Fruit fly (Drosophila melanogaster): ENCODE data around the gene CG1208.
A peak's percentile ranks its signal among the peaks of the same experiment; 100 is the strongest.

The CG1208 gene

dm6 chr3R:5871393-5871792, 40.0 kb downstream of the CG1208 start (continued):
- TF ChIP-seq ap (GFP tag; IDR thresholded peaks at IDR 0.05), result no peak
- no peak for TF ChIP-seq CG1647 (GFP tag; optimal IDR thresholded peaks at IDR 0.05)
- no peak for TF ChIP-seq Drgx (GFP tag; IDR thresholded peaks at IDR 0.05)
- TF ChIP-seq CG10147 (GFP tag; optimal IDR thresholded peaks at IDR 0.05), result no peak
- no peak for TF ChIP-seq CG30020 (tag; optimal IDR thresholded peaks at IDR 0.05)
- TF ChIP-seq sqz (GFP tag; optimal IDR thresholded peaks at IDR 0.05), result no peak
- no peak for TF ChIP-seq Opbp (GFP tag; IDR thresholded peaks at IDR 0.05; ENCODE audit: partially characterized antibody)
- TF ChIP-seq CG1602 (GFP tag; optimal IDR thresholded peaks at IDR 0.05), result no peak
- no peak for TF ChIP-seq ro (GFP tag; IDR thresholded peaks at IDR 0.05)
- TF ChIP-seq CG3281 (GFP tag; optimal IDR thresholded peaks at IDR 0.05), result no peak
- no peak for TF ChIP-seq wor (GFP tag; IDR thresholded peaks at IDR 0.05)
- no peak for TF ChIP-seq Ravus (GFP tag; IDR thresholded peaks at IDR 0.05)
- TF ChIP-seq CG1792 (GFP tag; optimal IDR thresholded peaks at IDR 0.05), result no peak
- no peak for TF ChIP-seq zfh2 (GFP tag; optimal IDR thresholded peaks at IDR 0.05)
- no peak for TF ChIP-seq bcd (GFP tag; optimal IDR thresholded peaks at IDR 0.05)
- no peak for TF ChIP-seq bbx (GFP tag; IDR thresholded peaks at IDR 0.05; ENCODE audit: partially characterized antibody)
- TF ChIP-seq so (GFP tag; IDR thresholded peaks at IDR 0.05), result no peak
- TF ChIP-seq Trl (optimal IDR thresholded peaks at IDR 0.05), result no peak
- no peak for TF ChIP-seq Trl (GFP tag; optimal IDR thresholded peaks at IDR 0.05)
- no peak for TF ChIP-seq HmgZ (tag; optimal IDR thresholded peaks at IDR 0.05)
- TF ChIP-seq Bgb (GFP tag; IDR thresholded peaks at IDR 0.05; ENCODE audit: partially characterized antibody), result no peak
- TF ChIP-seq CG13123 (GFP tag; optimal IDR thresholded peaks at IDR 0.05), result no peak
- TF ChIP-seq cad (GFP tag; optimal IDR thresholded peaks at IDR 0.05), result no peak
- TF ChIP-seq tio (GFP tag; optimal IDR thresholded peaks at IDR 0.05), result no peak
- TF ChIP-seq CG7963 (GFP tag; IDR thresholded peaks at IDR 0.05; ENCODE audit: partially characterized antibody), result no peak
- TF ChIP-seq zfh1 (GFP tag; IDR thresholded peaks at IDR 0.05), result 0 out of 3 replicates have a peak, but pooled peaks have one; percentile 13
- TF ChIP-seq Doc2 (GFP tag; IDR thresholded peaks at IDR 0.05), result no peak
- peak; percentile 46 for TF ChIP-seq sisA (GFP tag; IDR thresholded peaks at IDR 0.05)
- no peak for TF ChIP-seq unpg (GFP tag; optimal IDR thresholded peaks at IDR 0.05)
- TF ChIP-seq CG12769 (tag; optimal IDR thresholded peaks at IDR 0.05), result no peak
- no peak for TF ChIP-seq CG10274 (GFP tag; optimal IDR thresholded peaks at IDR 0.05)
- no peak for TF ChIP-seq HLH4C (GFP tag; IDR thresholded peaks at IDR 0.05; ENCODE audit: partially characterized antibody)
- no peak for TF ChIP-seq eve (GFP tag; optimal IDR thresholded peaks at IDR 0.05)
- TF ChIP-seq CG2116 (GFP tag; optimal IDR thresholded peaks at IDR 0.05), result no peak
- no peak for TF ChIP-seq CG9215 (GFP tag; IDR thresholded peaks at IDR 0.05)
- no peak for TF ChIP-seq bowl (GFP tag; IDR thresholded peaks at IDR 0.05)
- TF ChIP-seq CG32772 (GFP tag; IDR thresholded peaks at IDR 0.05), result 0 out of 2 replicates have a peak, but pooled peaks have one; percentile 20
- no peak for TF ChIP-seq Dip2 (GFP tag; IDR thresholded peaks at IDR 0.05)
- TF ChIP-seq CG10431 (GFP tag; optimal IDR thresholded peaks at IDR 0.05), result no peak
- TF ChIP-seq vnd (GFP tag; IDR thresholded peaks at IDR 0.05; ENCODE audit: partially characterized antibody), result no peak
- no peak for TF ChIP-seq pb (GFP tag; optimal IDR thresholded peaks at IDR 0.05)
- TF ChIP-seq CG12236 (GFP tag; optimal IDR thresholded peaks at IDR 0.05), result no peak
- no peak for TF ChIP-seq eyg (GFP tag; optimal IDR thresholded peaks at IDR 0.05)
- no peak; the same call in 1 of the 2 replicates for TF ChIP-seq Nf-YA (GFP tag; IDR thresholded peaks at IDR 0.05)
- no peak for TF ChIP-seq gcm2 (GFP tag; optimal IDR thresholded peaks at IDR 0.05)
- TF ChIP-seq CG6765 (GFP tag; optimal IDR thresholded peaks at IDR 0.05), result no peak
- TF ChIP-seq CG14050 (GFP tag; IDR thresholded peaks at IDR 0.05), result no peak; the same call in 2 of the 3 replicates
- no peak for TF ChIP-seq cas (GFP tag; IDR thresholded peaks at IDR 0.05)
- no peak for TF ChIP-seq dati (GFP tag; IDR thresholded peaks at IDR 0.05)
- TF ChIP-seq da (GFP tag; optimal IDR thresholded peaks at IDR 0.05), result no peak
- TF ChIP-seq prd (optimal IDR thresholded peaks at IDR 0.05), result no peak
- TF ChIP-seq prd (GFP tag; IDR thresholded peaks at IDR 0.05), result peak; percentile 51; the same call in 2 of the 3 replicates
- no peak for TF ChIP-seq Abd-B (GFP tag; optimal IDR thresholded peaks at IDR 0.05)
